Fruit fly (Drosophila melanogaster): ENCODE results near the gene brwl.

DNA sequence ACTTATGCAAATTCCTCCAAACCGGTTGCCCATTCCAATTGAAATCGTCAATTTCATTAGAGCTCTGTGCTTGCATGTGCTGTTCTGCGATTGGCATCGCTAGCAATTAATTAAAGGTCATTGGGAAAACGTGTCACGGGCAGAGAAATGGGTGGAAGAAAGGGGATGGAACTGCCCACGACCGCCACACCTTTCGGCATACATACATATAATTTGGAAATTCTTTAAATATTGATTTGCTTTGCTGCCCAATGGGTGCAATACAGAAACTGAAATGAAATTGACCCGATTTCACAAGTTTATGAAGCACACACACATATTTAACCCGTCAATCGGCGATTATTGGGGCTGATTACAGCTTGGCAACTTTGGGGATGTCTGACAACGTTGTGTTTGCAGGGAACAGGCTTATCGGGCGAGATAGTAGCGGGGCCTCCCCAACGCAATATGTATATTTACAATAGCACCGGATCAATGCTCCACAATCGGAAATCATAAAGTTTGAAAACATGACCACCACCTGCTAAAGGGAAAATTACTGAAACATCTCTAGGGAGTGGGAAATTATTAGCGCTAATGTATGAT, 46.1 kb downstream of the brwl start:
- TF ChIP-seq CG17829 (tag; optimal IDR thresholded peaks at IDR 0.05) (no peak), CG4730 (GFP tag; IDR thresholded peaks at IDR 0.05) (no peak), E2f1 (GFP tag; IDR thresholded peaks at IDR 0.05) (no peak), CG6689 (GFP tag; IDR thresholded peaks at IDR 0.05) (no peak)
